Fruit fly (Drosophila melanogaster): ENCODE results near the gene Ttc30.

Gene Ttc30

dm6 chr2L:13082177-13082576 lies 24.4 kb upstream of the Ttc30 start (continued):
- TF ChIP-seq ATbp (GFP tag; optimal IDR thresholded peaks at IDR 0.05) = peak; percentile 69
- no peak for TF ChIP-seq CG1529 (GFP tag; optimal IDR thresholded peaks at IDR 0.05)
- TF ChIP-seq HHEX (GFP tag; optimal IDR thresholded peaks at IDR 0.05) = peak; percentile 17
- TF ChIP-seq Eip74EF (GFP tag; optimal IDR thresholded peaks at IDR 0.05) = no peak
- TF ChIP-seq mam (GFP tag; optimal IDR thresholded peaks at IDR 0.05) = no peak
- no peak for TF ChIP-seq trem (tag; optimal IDR thresholded peaks at IDR 0.05)
- TF ChIP-seq hkb (optimal IDR thresholded peaks at IDR 0.05) = no peak
- no peak for TF ChIP-seq hkb (GFP tag; IDR thresholded peaks at IDR 0.05)
- TF ChIP-seq inv (GFP tag; IDR thresholded peaks at IDR 0.05; ENCODE audit: partially characterized antibody) = no peak
- peak; percentile 41 for TF ChIP-seq Meics (GFP tag; optimal IDR thresholded peaks at IDR 0.05)
- TF ChIP-seq gem (tag; optimal IDR thresholded peaks at IDR 0.05) = peak; percentile 9
- TF ChIP-seq caup (GFP tag; optimal IDR thresholded peaks at IDR 0.05; ENCODE audit: severe bottlenecking) = peak; percentile 54
- TF ChIP-seq CG1024 (GFP tag; IDR thresholded peaks at IDR 0.05) = no peak
- TF ChIP-seq CG9817 (tag; optimal IDR thresholded peaks at IDR 0.05) = no peak
- no peak for TF ChIP-seq Hr39 (optimal IDR thresholded peaks at IDR 0.05)
- no peak for TF ChIP-seq CG3163 (GFP tag; optimal IDR thresholded peaks at IDR 0.05)
- TF ChIP-seq CG1602 (GFP tag; optimal IDR thresholded peaks at IDR 0.05) = no peak
- no peak for TF ChIP-seq sima (GFP tag; optimal IDR thresholded peaks at IDR 0.05)
- TF ChIP-seq CG17186 (GFP tag; optimal IDR thresholded peaks at IDR 0.05) = no peak
- TF ChIP-seq eyg (GFP tag; optimal IDR thresholded peaks at IDR 0.05) = peak; percentile 40
- no peak for TF ChIP-seq grn (GFP tag; optimal IDR thresholded peaks at IDR 0.05)
- no peak for TF ChIP-seq Ssrp (tag; optimal IDR thresholded peaks at IDR 0.05)
- peak; percentile 48 for TF ChIP-seq lbe (GFP tag; optimal IDR thresholded peaks at IDR 0.05)
- TF ChIP-seq Spps (tag; optimal IDR thresholded peaks at IDR 0.05) = no peak
- TF ChIP-seq CG10543 (GFP tag; optimal IDR thresholded peaks at IDR 0.05) = no peak
- no peak for TF ChIP-seq CG17802 (tag; optimal IDR thresholded peaks at IDR 0.05)
- TF ChIP-seq Hmr (GFP tag; optimal IDR thresholded peaks at IDR 0.05) = peak; percentile 69
- TF ChIP-seq knrl (GFP tag; IDR thresholded peaks at IDR 0.05; ENCODE audit: partially characterized antibody) = no peak
- peak; percentile 28 for TF ChIP-seq CG10209 (GFP tag; optimal IDR thresholded peaks at IDR 0.05)
- TF ChIP-seq PHDP (tag; optimal IDR thresholded peaks at IDR 0.05) = peak; percentile 39
- no peak for TF ChIP-seq Taf1 (GFP tag; IDR thresholded peaks at IDR 0.05)
- TF ChIP-seq pfk (GFP tag; optimal IDR thresholded peaks at IDR 0.05) = no peak
- TF ChIP-seq CG12659 (GFP tag; optimal IDR thresholded peaks at IDR 0.05) = no peak
- peak; percentile 32; the same call in 1 of the 2 replicates for TF ChIP-seq CG17328 (GFP tag; IDR thresholded peaks at IDR 0.05)
- peak; percentile 5 for TF ChIP-seq schlank (tag; optimal IDR thresholded peaks at IDR 0.05)
- peak; percentile 4 for TF ChIP-seq CG3995 (GFP tag; optimal IDR thresholded peaks at IDR 0.05)
- TF ChIP-seq Lpt (GFP tag; optimal IDR thresholded peaks at IDR 0.05) = no peak
- TF ChIP-seq CG7786 (GFP tag; optimal IDR thresholded peaks at IDR 0.05) = peak; percentile 16
- TF ChIP-seq E2f2 (GFP tag; IDR thresholded peaks at IDR 0.05) = no peak
- no peak for TF ChIP-seq Optix (GFP tag; IDR thresholded peaks at IDR 0.05)
- TF ChIP-seq CG2678 (tag; optimal IDR thresholded peaks at IDR 0.05) = peak; percentile 26
- no peak for TF ChIP-seq gsb-n (tag; optimal IDR thresholded peaks at IDR 0.05)
- TF ChIP-seq CG2199 (GFP tag; IDR thresholded peaks at IDR 0.05) = no peak
- no peak for TF ChIP-seq btn (GFP tag; optimal IDR thresholded peaks at IDR 0.05)
- no peak for TF ChIP-seq CG12104 (GFP tag; optimal IDR thresholded peaks at IDR 0.05)
- peak; percentile 22 for TF ChIP-seq Fer3 (tag; optimal IDR thresholded peaks at IDR 0.05)
- no peak for TF ChIP-seq Trl (optimal IDR thresholded peaks at IDR 0.05)
- TF ChIP-seq Trl (GFP tag; optimal IDR thresholded peaks at IDR 0.05) = peak; percentile 17
- peak; percentile 14 for TF ChIP-seq Bteb2 (GFP tag; optimal IDR thresholded peaks at IDR 0.05)
- no peak for TF ChIP-seq zf30C (GFP tag; optimal IDR thresholded peaks at IDR 0.05)
- TF ChIP-seq pnt (GFP tag; optimal IDR thresholded peaks at IDR 0.05) = no peak
- TF ChIP-seq CG16863 (GFP tag; optimal IDR thresholded peaks at IDR 0.05) = peak; percentile 6

Data from whole organism, embryonic.